Worm (Caenorhabditis elegans): ENCODE measurements around the gene srh-45.

- no peak for TF ChIP-seq W03F9.2 (tag; optimal IDR thresholded peaks at IDR 0.05)
- no peak for TF ChIP-seq him-1 (tag; optimal IDR thresholded peaks at IDR 0.05)
Measured at ce11 chrV:11344816-11345336, 40.1 kb upstream of the srh-45 start.
